Worm (Caenorhabditis elegans) whole organism, mixed stage, embryonic: ENCODE measurements around the gene arf-6.

Experiments
- M03D4.4 ChIP-seq: sonication (generic microtip); optimal IDR thresholded peaks from 2 replicates; lab custom pipeline; 2017; ENCODE audit warnings: mild to moderate bottlenecking, missing genetic modification characterization, missing compliant biosample characterization
- ces-1 ChIP-seq: fragments of 150-350 bp; optimal IDR thresholded peaks from 2 replicates; lab custom pipeline; 2014; ENCODE audit warnings: missing biosample characterization, missing genetic modification reagents, missing genetic modification characterization
- drap-1 ChIP-seq: fragments of 200-800 bp; sonication (Bioruptor generic); optimal IDR thresholded peaks from 3 replicates; lab custom pipeline; 2018; ENCODE audit warnings: mild to moderate bottlenecking, missing genetic modification characterization, missing compliant biosample characterization
- elt-3 ChIP-seq: fragments of 150-350 bp; optimal IDR thresholded peaks from 2 replicates; lab custom pipeline; 2014; ENCODE audit warnings: missing biosample characterization, missing genetic modification characterization
- lsy-2 ChIP-seq: fragments of 150-350 bp; optimal IDR thresholded peaks from 2 replicates; lab custom pipeline; 2014; ENCODE audit warnings: missing biosample characterization, missing genetic modification characterization
- nhr-12 ChIP-seq: fragments of 150-350 bp; optimal IDR thresholded peaks from 2 replicates; lab custom pipeline; 2014; ENCODE audit warnings: missing biosample characterization, missing genetic modification characterization
- nhr-28 ChIP-seq: fragments of 150-350 bp; optimal IDR thresholded peaks from 2 replicates; lab custom pipeline; 2014; ENCODE audit warnings: missing biosample characterization, missing genetic modification characterization
- snpc-4 ChIP-seq: fragments of 150-350 bp; optimal IDR thresholded peaks from 2 replicates; lab custom pipeline; 2014; ENCODE audit warnings: missing biosample characterization, missing genetic modification characterization
- unc-62 ChIP-seq: fragments of 150-350 bp; optimal IDR thresholded peaks from 2 replicates; lab custom pipeline; 2014; ENCODE audit warnings: missing biosample characterization, missing genetic modification reagents, missing genetic modification characterization

- no peak for TF ChIP-seq nhr-28 (tag; lab: Kevin White, UChicago)
- TF ChIP-seq M03D4.4 = no peak
- TF ChIP-seq ces-1 (GFP tag; lab: Kevin White, UChicago) = no peak
- no peak for TF ChIP-seq lsy-2 (tag; lab: Kevin White, UChicago)
- no peak for TF ChIP-seq drap-1 (GFP tag; lab: Kevin White, UChicago)
- TF ChIP-seq snpc-4 = no peak
- TF ChIP-seq unc-62 = no peak
- TF ChIP-seq elt-3 = no peak
- no peak for TF ChIP-seq nhr-12
These were observed 20.4 kb upstream of the arf-6 start for ce11 chrIV:16926558-16926957.
